Worm (Caenorhabditis elegans) whole organism, mixed stage, embryonic: ENCODE results near the gene M163.11.
A peak's percentile ranks its signal among the peaks of the same experiment; 100 is the strongest.

Experiments
- bed-3 ChIP-seq: fragments of 200-800 bp; sonication (Bioruptor generic); optimal IDR thresholded peaks from 3 replicates; lab custom pipeline; 2018; ENCODE audit warnings: mild to moderate bottlenecking, missing genetic modification characterization, moderate library complexity, missing compliant biosample characterization
- blmp-1 ChIP-seq: fragments of 150-350 bp; optimal IDR thresholded peaks from 2 replicates; lab custom pipeline; 2014; ENCODE audit warnings: missing biosample characterization, missing genetic modification characterization
- ceh-43 ChIP-seq: fragments of 200-800 bp; sonication (Bioruptor generic); optimal IDR thresholded peaks from 2 replicates; lab custom pipeline; 2018; ENCODE audit warnings: mild to moderate bottlenecking, missing genetic modification characterization, moderate library complexity, missing compliant biosample characterization
- ceh-83 ChIP-seq: fragments of 200-800 bp; sonication (Bioruptor generic); optimal IDR thresholded peaks from 2 replicates; lab custom pipeline; 2018; ENCODE audit warnings: mild to moderate bottlenecking, missing genetic modification characterization, missing compliant biosample characterization
- ces-1 ChIP-seq: fragments of 150-350 bp; optimal IDR thresholded peaks from 2 replicates; lab custom pipeline; 2014; ENCODE audit warnings: missing biosample characterization, missing genetic modification reagents, missing genetic modification characterization
- cnd-1 ChIP-seq: fragments of 200-800 bp; sonication (Bioruptor generic); optimal IDR thresholded peaks from 2 replicates; lab custom pipeline; 2018; ENCODE audit warnings: mild to moderate bottlenecking, missing genetic modification characterization, missing compliant biosample characterization
- elt-3 ChIP-seq: fragments of 150-350 bp; optimal IDR thresholded peaks from 2 replicates; lab custom pipeline; 2014; ENCODE audit warnings: missing biosample characterization, missing genetic modification characterization
- flh-1 ChIP-seq: fragments of 200-800 bp; sonication (Bioruptor generic); optimal IDR thresholded peaks from 2 replicates; lab custom pipeline; 2018; ENCODE audit warnings: mild to moderate bottlenecking, missing genetic modification characterization, moderate library complexity, missing compliant biosample characterization
- ham-2 ChIP-seq: fragments of 200-800 bp; sonication (Bioruptor generic); optimal IDR thresholded peaks from 2 replicates; lab custom pipeline; 2018; ENCODE audit warnings: mild to moderate bottlenecking, missing genetic modification characterization, missing compliant biosample characterization
- hlh-1 ChIP-seq: fragments of 150-350 bp; optimal IDR thresholded peaks from 2 replicates; lab custom pipeline; 2014; ENCODE audit warnings: missing biosample characterization, missing genetic modification reagents, missing genetic modification characterization
- lin-13 ChIP-seq: fragments of 150-350 bp; optimal IDR thresholded peaks from 2 replicates; lab custom pipeline; 2014; ENCODE audit warnings: missing biosample characterization, missing genetic modification characterization
- lin-32 ChIP-seq: fragments of 200-800 bp; sonication (Bioruptor generic); optimal IDR thresholded peaks from 2 replicates; lab custom pipeline; 2018; ENCODE audit warnings: mild to moderate bottlenecking, missing genetic modification characterization, missing compliant biosample characterization
- lsy-2 ChIP-seq: fragments of 150-350 bp; optimal IDR thresholded peaks from 2 replicates; lab custom pipeline; 2014; ENCODE audit warnings: missing biosample characterization, missing genetic modification characterization
- mab-5 ChIP-seq: fragments of 150-350 bp; optimal IDR thresholded peaks from 2 replicates; lab custom pipeline; 2014; ENCODE audit warnings: missing biosample characterization, missing genetic modification characterization
- mep-1 ChIP-seq: fragments of 150-350 bp; optimal IDR thresholded peaks from 2 replicates; lab custom pipeline; 2017; ENCODE audit warnings: missing biosample characterization, missing genetic modification reagents, missing genetic modification characterization, inconsistent platforms
- mls-2 ChIP-seq: sonication (generic microtip); optimal IDR thresholded peaks from 2 replicates; lab custom pipeline; 2016; ENCODE audit warnings: mild to moderate bottlenecking, missing genetic modification characterization, moderate library complexity, missing compliant biosample characterization
- nhr-12 ChIP-seq: fragments of 150-350 bp; optimal IDR thresholded peaks from 2 replicates; lab custom pipeline; 2014; ENCODE audit warnings: missing biosample characterization, missing genetic modification characterization
- nhr-2 ChIP-seq: fragments of 150-350 bp; optimal IDR thresholded peaks from 2 replicates; lab custom pipeline; 2014; ENCODE audit warnings: missing biosample characterization, missing genetic modification characterization
- nhr-237 ChIP-seq: fragments of 150-350 bp; optimal IDR thresholded peaks from 2 replicates; lab custom pipeline; 2014; ENCODE audit warnings: missing biosample characterization, missing genetic modification characterization
- nhr-28 ChIP-seq: fragments of 150-350 bp; optimal IDR thresholded peaks from 2 replicates; lab custom pipeline; 2014; ENCODE audit warnings: missing biosample characterization, missing genetic modification characterization
- nhr-76 ChIP-seq: sonication (generic microtip); optimal IDR thresholded peaks from 2 replicates; lab custom pipeline; 2017; ENCODE audit warnings: missing biosample characterization, missing genetic modification characterization
- snpc-4 ChIP-seq: fragments of 150-350 bp; optimal IDR thresholded peaks from 2 replicates; lab custom pipeline; 2014; ENCODE audit warnings: missing biosample characterization, missing genetic modification characterization
- sptf-1 ChIP-seq: sonication (generic microtip); optimal IDR thresholded peaks from 2 replicates; lab custom pipeline; 2017; ENCODE audit warnings: mild to moderate bottlenecking, missing genetic modification characterization, moderate library complexity, missing compliant biosample characterization
- tbx-8 ChIP-seq: fragments of 200-800 bp; sonication (Bioruptor generic); optimal IDR thresholded peaks from 2 replicates; lab custom pipeline; 2018; ENCODE audit warnings: mild to moderate bottlenecking, missing genetic modification characterization, moderate library complexity, missing compliant biosample characterization
- unc-120 ChIP-seq: sonication (generic microtip); optimal IDR thresholded peaks from 2 replicates; lab custom pipeline; 2017; ENCODE audit warnings: missing genetic modification characterization, missing compliant biosample characterization; ENCODE audit not compliant: poor library complexity, severe bottlenecking
- zip-8 ChIP-seq: fragments of 150-350 bp; optimal IDR thresholded peaks from 2 replicates; lab custom pipeline; 2014; ENCODE audit warnings: missing biosample characterization, missing genetic modification characterization
- ztf-11 ChIP-seq: fragments of 150-350 bp; optimal IDR thresholded peaks from 2 replicates; lab custom pipeline; 2014; ENCODE audit warnings: missing biosample characterization, missing genetic modification characterization

The M163.11 gene

DNA sequence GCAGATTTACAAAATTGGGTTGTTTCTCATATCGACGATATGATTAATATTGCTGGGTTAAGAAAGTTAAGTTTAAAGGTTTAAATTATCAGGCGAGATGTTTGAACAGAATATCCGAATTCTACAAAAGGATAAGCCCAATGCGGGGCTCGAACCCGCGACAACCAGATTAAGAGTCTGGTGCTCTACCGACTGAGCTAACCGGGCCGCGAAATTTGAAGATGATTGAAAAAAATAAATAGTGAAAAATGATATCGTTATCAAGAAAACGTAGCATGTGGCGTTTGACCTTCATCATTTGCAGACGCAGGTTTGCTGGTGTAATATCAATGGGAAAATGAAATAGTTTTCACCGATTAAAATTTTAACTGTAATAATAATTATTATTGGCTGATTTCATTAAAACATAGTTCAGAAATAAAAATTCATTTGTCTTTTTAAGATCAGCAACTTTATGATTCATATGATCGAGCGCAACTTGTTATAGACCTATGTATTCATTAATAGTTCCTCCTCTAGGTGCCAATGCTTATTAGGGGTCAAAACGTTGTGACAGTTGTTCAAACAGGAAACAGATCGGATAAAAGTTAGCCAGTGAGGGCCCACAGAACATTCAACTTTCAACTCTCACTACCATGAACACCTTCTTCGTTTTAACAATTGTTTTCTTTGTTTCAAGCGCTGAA lies at the start of gene M163.11:
Gene M163.11 (plus strand): TSS at position 636 of the 686 bp plus-strand sequence.
- no peak for TF ChIP-seq ham-2 (GFP tag; lab: Kevin White, UChicago)
- no peak for TF ChIP-seq mls-2 (tag; lab: Kevin White, UChicago)
- TF ChIP-seq unc-120 = peak; percentile 55
- TF ChIP-seq ceh-83 (GFP tag; lab: Kevin White, UChicago) = no peak
- no peak for TF ChIP-seq mep-1 (tag; lab: Kevin White, UChicago)
- TF ChIP-seq snpc-4 (tag; lab: Kevin White, UChicago) = no peak
- TF ChIP-seq tbx-8 (GFP tag; lab: Kevin White, UChicago) = no peak

- TF ChIP-seq elt-3 (tag; lab: Kevin White, UChicago) (no peak), lin-32 (no peak), nhr-12 (tag; lab: Kevin White, UChicago) (no peak), blmp-1 (tag; lab: Kevin White, UChicago) (no peak), mls-2 (tag; lab: Kevin White, UChicago) (no peak), nhr-28 (tag; lab: Kevin White, UChicago) (no peak), cnd-1 (tag; lab: Kevin White, UChicago) (no peak), bed-3 (GFP tag; lab: Kevin White, UChicago) (no peak)
Observed at ce11 chrX:14430436-14430835, 48.7 kb upstream of the M163.11 start.

DNA sequence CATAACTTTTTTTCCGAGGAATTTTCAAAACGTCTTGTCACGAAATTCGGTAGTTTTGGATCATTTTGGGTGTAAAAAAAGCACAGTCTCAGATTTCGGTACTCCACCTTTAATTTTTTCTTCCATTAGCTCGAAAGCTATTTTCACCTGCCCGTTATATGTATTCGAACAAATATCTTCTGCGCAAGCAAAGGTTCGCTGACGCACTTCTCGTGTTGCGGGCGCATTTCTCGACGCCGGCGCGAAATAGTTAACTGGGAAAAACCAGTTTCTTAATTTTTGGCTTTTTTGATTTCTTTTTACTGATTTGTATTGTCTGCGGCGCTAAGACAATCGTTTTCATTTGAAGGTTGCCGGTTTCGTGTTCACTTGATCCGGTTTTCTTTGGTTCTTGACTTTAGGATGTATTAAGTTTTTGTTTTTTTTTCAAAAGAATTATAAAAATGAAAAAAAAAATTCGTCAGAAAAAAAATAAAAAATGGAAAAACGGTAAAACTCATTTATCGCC lies 43.5 kb upstream of the M163.11 start:
- no peak for TF ChIP-seq lin-13 (tag; lab: Kevin White, UChicago)
- no peak for TF ChIP-seq mls-2 (tag; lab: Kevin White, UChicago)
- no peak for TF ChIP-seq elt-3 (tag; lab: Kevin White, UChicago)
- TF ChIP-seq ces-1 (GFP tag; lab: Kevin White, UChicago) = no peak
- no peak for TF ChIP-seq nhr-76 (tag; lab: Kevin White, UChicago)
- no peak for TF ChIP-seq cnd-1 (tag; lab: Kevin White, UChicago)
- no peak for TF ChIP-seq nhr-2
- no peak for TF ChIP-seq tbx-8 (GFP tag; lab: Kevin White, UChicago)
- TF ChIP-seq ztf-11 (tag; lab: Kevin White, UChicago) = no peak
- no peak for TF ChIP-seq lin-32
- TF ChIP-seq ceh-43 = no peak
- TF ChIP-seq ham-2 (GFP tag; lab: Kevin White, UChicago) = no peak
- TF ChIP-seq lsy-2 (tag; lab: Kevin White, UChicago) = no peak
- TF ChIP-seq mab-5 (tag; lab: Kevin White, UChicago) = no peak

- TF ChIP-seq mab-5 (tag; lab: Kevin White, UChicago) = no peak
- no peak for TF ChIP-seq ztf-11 (tag; lab: Kevin White, UChicago)
- TF ChIP-seq blmp-1 (tag; lab: Kevin White, UChicago) = no peak
- TF ChIP-seq ceh-43 = no peak
- no peak for TF ChIP-seq cnd-1 (tag; lab: Kevin White, UChicago)
Observed at ce11 chrX:14442321-14442720, 36.9 kb upstream of the M163.11 start, which contains the start of gene F23D12.3. F23D12.3 (plus strand) TSS chrX:14442621.

DNA sequence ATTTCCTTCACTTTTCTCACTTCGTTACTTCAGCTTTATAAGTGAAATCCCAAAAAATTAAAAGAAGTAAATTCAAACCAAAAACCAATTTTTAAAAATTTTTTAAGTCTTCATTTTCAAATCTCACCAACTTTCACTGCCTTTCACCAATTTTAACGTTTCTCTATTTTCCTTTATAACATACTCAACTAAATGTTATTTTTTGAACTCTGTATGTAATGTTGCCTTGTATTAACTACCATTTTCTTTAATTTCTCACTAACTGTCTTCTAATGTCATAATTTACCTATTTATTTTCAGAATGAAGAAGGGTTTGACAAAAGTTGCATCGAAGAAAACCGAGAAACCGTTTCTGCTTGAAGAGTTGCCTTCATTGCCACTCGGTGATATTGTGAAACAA lies 34.5 kb upstream of the M163.11 start, which contains the start of gene F23D12.4:
Gene F23D12.4 (plus strand): TSS at position 301 of the 400 bp plus-strand sequence.
- no peak for TF ChIP-seq lin-32
- TF ChIP-seq nhr-2 = no peak
- TF ChIP-seq nhr-76 (tag; lab: Kevin White, UChicago) = no peak
- no peak for TF ChIP-seq nhr-28 (tag; lab: Kevin White, UChicago)
- no peak for TF ChIP-seq hlh-1 (tag; lab: Kevin White, UChicago)
- no peak for TF ChIP-seq flh-1 (GFP tag; lab: Kevin White, UChicago)
- TF ChIP-seq, all 35 proteins: peak for 0

ce11 chrX:14447498-14447897 lies 31.7 kb upstream of the M163.11 start:
- TF ChIP-seq hlh-1 (tag; lab: Kevin White, UChicago) (peak; percentile 33), nhr-76 (tag; lab: Kevin White, UChicago) (no peak), cnd-1 (tag; lab: Kevin White, UChicago) (peak; percentile 52), zip-8 (tag; lab: Kevin White, UChicago) (peak; percentile 88), nhr-2 (peak; percentile 54)

DNA sequence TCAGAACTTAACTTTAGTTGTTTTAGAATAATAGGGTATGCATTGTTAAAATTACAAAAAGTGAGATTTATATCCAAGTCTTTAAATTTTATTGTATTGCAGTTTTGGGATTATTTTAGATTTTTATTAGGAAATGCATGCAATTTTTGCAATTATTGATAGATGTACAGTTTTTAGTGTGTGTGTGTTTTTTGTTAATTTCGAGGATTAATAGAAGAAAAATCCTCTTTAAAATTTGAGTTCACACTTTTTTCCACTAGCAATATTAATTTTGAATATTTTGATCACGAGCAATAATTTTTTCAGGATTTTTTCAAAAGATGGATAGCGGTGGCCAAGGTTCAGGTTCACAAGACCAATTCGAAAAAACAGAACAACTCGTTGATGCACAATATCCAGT lies 31.3 kb upstream of the M163.11 start, which contains the start of gene jmjd-3.2:
Gene jmjd-3.2 (plus strand): TSS at position 301 of the 400 bp plus-strand sequence.
- TF ChIP-seq mep-1 (tag; lab: Kevin White, UChicago) (no peak), ztf-11 (tag; lab: Kevin White, UChicago) (no peak), ham-2 (GFP tag; lab: Kevin White, UChicago) (no peak), nhr-237 (tag; lab: Kevin White, UChicago) (no peak), lin-32 (no peak), sptf-1 (tag; lab: Kevin White, UChicago) (no peak)
